Fruit fly (Drosophila melanogaster) whole organism, adult: ENCODE data around the gene CG17819.

Experiments used
- CG11617 ChIP-seq: fragments of 200-800 bp; sonication (Bioruptor generic); optimal IDR thresholded peaks from 2 replicates; lab custom pipeline; 2017; ENCODE audit warnings: mild to moderate bottlenecking, missing biosample characterization, missing genetic modification reagents, missing genetic modification characterization
- CG12768 ChIP-seq: fragments of 200-800 bp; sonication (Bioruptor generic); optimal IDR thresholded peaks from 2 replicates; lab custom pipeline; 2017; ENCODE audit warnings: missing biosample characterization, missing genetic modification characterization, mild to moderate bottlenecking, moderate library complexity, missing genetic modification reagents
- CG14711 ChIP-seq: fragments of 200-800 bp; sonication (Bioruptor generic); optimal IDR thresholded peaks from 2 replicates; lab custom pipeline; 2018; ENCODE audit warnings: missing biosample characterization, mild to moderate bottlenecking, missing genetic modification characterization, moderate library complexity
- CG1620 ChIP-seq: fragments of 200-800 bp; sonication (Bioruptor generic); optimal IDR thresholded peaks from 2 replicates; lab custom pipeline; 2016; ENCODE audit warnings: missing biosample characterization, missing genetic modification characterization
- CG33017 ChIP-seq: fragments of 200-800 bp; sonication (Bioruptor generic); optimal IDR thresholded peaks from 2 replicates; lab custom pipeline; 2018; ENCODE audit warnings: missing biosample characterization, mild to moderate bottlenecking, missing genetic modification characterization, moderate library complexity
- CG5204 ChIP-seq: fragments of 200-800 bp; sonication (Bioruptor generic); optimal IDR thresholded peaks from 2 replicates; lab custom pipeline; 2016; ENCODE audit warnings: missing biosample characterization, missing genetic modification characterization
- CG7045 ChIP-seq: fragments of 200-800 bp; sonication (Bioruptor generic); optimal IDR thresholded peaks from 2 replicates; lab custom pipeline; 2017; ENCODE audit warnings: missing biosample characterization, mild to moderate bottlenecking, missing genetic modification characterization
- CG7101 ChIP-seq: fragments of 200-800 bp; sonication (Bioruptor generic); optimal IDR thresholded peaks from 2 replicates; lab custom pipeline; 2018; ENCODE audit warnings: missing biosample characterization, mild to moderate bottlenecking, missing genetic modification characterization, moderate library complexity
- Clk ChIP-seq: fragments of 200-800 bp; sonication (Bioruptor generic); optimal IDR thresholded peaks from 2 replicates; lab custom pipeline; 2017; ENCODE audit warnings: missing biosample characterization, missing genetic modification characterization
- Crg-1 ChIP-seq: fragments of 200-800 bp; sonication (Bioruptor generic); optimal IDR thresholded peaks from 2 replicates; lab custom pipeline; 2016; ENCODE audit warnings: missing biosample characterization, missing genetic modification characterization
- Hr96 ChIP-seq: fragments of 200-800 bp; sonication (Bioruptor generic); optimal IDR thresholded peaks from 2 replicates; lab custom pipeline; 2016; ENCODE audit warnings: missing biosample characterization, missing genetic modification characterization
- Mnt ChIP-seq: fragments of 200-800 bp; sonication (Bioruptor generic); optimal IDR thresholded peaks from 2 replicates; lab custom pipeline; 2016; ENCODE audit warnings: missing biosample characterization, mild to moderate bottlenecking, missing genetic modification characterization
- bab1 ChIP-seq: fragments of 200-800 bp; sonication (Bioruptor generic); optimal IDR thresholded peaks from 3 replicates; lab custom pipeline; 2019; ENCODE audit warnings: missing biosample characterization, mild to moderate bottlenecking, missing genetic modification characterization, moderate library complexity
- cic ChIP-seq: fragments of 200-800 bp; sonication (Bioruptor generic); optimal IDR thresholded peaks from 2 replicates; lab custom pipeline; 2017; ENCODE audit warnings: missing biosample characterization, mild to moderate bottlenecking, missing genetic modification characterization, moderate library complexity
- cnc ChIP-seq, 2 experiments: fragments of >200 bp; optimal IDR thresholded peaks; 2 replicates each; lab custom pipeline; 2017
- kay ChIP-seq: fragments of 200-800 bp; sonication (Bioruptor generic); peaks from one replicate; lab custom pipeline; 2016; ENCODE audit warnings: missing biosample characterization, missing genetic modification characterization, borderline replicate concordance
- ovo ChIP-seq: fragments of 200-800 bp; sonication (Bioruptor generic); optimal IDR thresholded peaks from 2 replicates; lab custom pipeline; 2016; ENCODE audit warnings: missing biosample characterization, missing genetic modification characterization
- pad ChIP-seq: fragments of 200-800 bp; sonication (Bioruptor generic); optimal IDR thresholded peaks from 3 replicates; lab custom pipeline; 2017; ENCODE audit warnings: missing biosample characterization, missing genetic modification characterization, mild to moderate bottlenecking, moderate library complexity, missing genetic modification reagents
- tj ChIP-seq: fragments of 200-800 bp; sonication (Bioruptor generic); optimal IDR thresholded peaks from 3 replicates; lab custom pipeline; 2017; ENCODE audit warnings: missing biosample characterization, mild to moderate bottlenecking, missing genetic modification characterization, moderate library complexity
- toe ChIP-seq: fragments of 200-800 bp; sonication (Bioruptor generic); optimal IDR thresholded peaks from 2 replicates; lab custom pipeline; 2016; ENCODE audit warnings: missing biosample characterization, missing genetic modification characterization

Gene CG17819

DNA sequence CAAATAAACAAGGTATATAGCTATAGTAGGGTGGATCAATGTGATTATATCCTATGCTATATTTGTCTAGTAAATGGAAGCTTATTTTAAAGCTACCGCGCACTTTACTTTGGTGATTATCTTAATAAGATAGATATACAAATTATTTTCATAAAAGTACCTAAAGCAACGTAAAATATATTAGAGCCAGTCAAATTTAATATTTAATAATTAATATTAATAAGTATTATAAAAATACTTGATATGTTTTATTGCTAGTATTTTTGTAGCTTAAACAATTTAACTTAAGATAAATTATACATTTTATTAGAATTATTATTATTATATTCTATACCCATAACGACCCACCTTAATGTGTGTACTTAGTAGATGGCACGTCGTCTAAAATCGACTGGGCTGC is 45.7 kb downstream of the CG17819 start:
- peak; percentile 73 for TF ChIP-seq CG7101 (tag; lab: Kevin White, UChicago)
- no peak for TF ChIP-seq Hr96 (GFP tag; lab: Kevin White, UChicago)
- peak; percentile 76 for TF ChIP-seq CG11617 (GFP tag; lab: Kevin White, UChicago)
- TF ChIP-seq cnc (optimal IDR thresholded peaks at IDR 0.05; lab: Kevin White, UChicago) = no peak
- no peak for TF ChIP-seq kay (GFP tag; lab: Kevin White, UChicago)
- no peak for TF ChIP-seq CG1620
- peak; percentile 17 for TF ChIP-seq CG7045 (GFP tag; lab: Kevin White, UChicago)
- TF ChIP-seq Crg-1 (GFP tag; lab: Kevin White, UChicago) = no peak
- TF ChIP-seq CG14711 = peak; percentile 68
- TF ChIP-seq ovo (GFP tag; lab: Kevin White, UChicago) = peak; percentile 46
- TF ChIP-seq pad (GFP tag; lab: Kevin White, UChicago) = peak; percentile 9
- no peak for TF ChIP-seq Clk (GFP tag; lab: Kevin White, UChicago)
- no peak for TF ChIP-seq CG5204
- TF ChIP-seq toe = no peak
- no peak for TF ChIP-seq CG12768 (GFP tag; lab: Kevin White, UChicago)
- peak; percentile 49 for TF ChIP-seq CG33017 (tag; lab: Kevin White, UChicago)
- no peak for TF ChIP-seq Mnt (GFP tag; lab: Kevin White, UChicago)
- peak; percentile 12 for TF ChIP-seq tj (GFP tag; lab: Kevin White, UChicago)
- TF ChIP-seq bab1 = peak; percentile 94
- TF ChIP-seq cic (GFP tag; lab: Kevin White, UChicago) = no peak

- no peak for TF ChIP-seq CG11617 (GFP tag; lab: Kevin White, UChicago)
- no peak for TF ChIP-seq ovo (GFP tag; lab: Kevin White, UChicago)
- TF ChIP-seq toe = no peak
- TF ChIP-seq Clk (GFP tag; lab: Kevin White, UChicago) = no peak
- no peak for TF ChIP-seq Mnt (GFP tag; lab: Kevin White, UChicago)
- TF ChIP-seq CG7045 (GFP tag; lab: Kevin White, UChicago) = no peak
- no peak for TF ChIP-seq CG5204
- TF ChIP-seq CG33017 (tag; lab: Kevin White, UChicago) = no peak
- no peak for TF ChIP-seq CG1620
- TF ChIP-seq CG7101 (tag; lab: Kevin White, UChicago) = no peak
These were observed 46.8 kb downstream of the CG17819 start for dm6 chr3R:21838505-21838956.

DNA sequence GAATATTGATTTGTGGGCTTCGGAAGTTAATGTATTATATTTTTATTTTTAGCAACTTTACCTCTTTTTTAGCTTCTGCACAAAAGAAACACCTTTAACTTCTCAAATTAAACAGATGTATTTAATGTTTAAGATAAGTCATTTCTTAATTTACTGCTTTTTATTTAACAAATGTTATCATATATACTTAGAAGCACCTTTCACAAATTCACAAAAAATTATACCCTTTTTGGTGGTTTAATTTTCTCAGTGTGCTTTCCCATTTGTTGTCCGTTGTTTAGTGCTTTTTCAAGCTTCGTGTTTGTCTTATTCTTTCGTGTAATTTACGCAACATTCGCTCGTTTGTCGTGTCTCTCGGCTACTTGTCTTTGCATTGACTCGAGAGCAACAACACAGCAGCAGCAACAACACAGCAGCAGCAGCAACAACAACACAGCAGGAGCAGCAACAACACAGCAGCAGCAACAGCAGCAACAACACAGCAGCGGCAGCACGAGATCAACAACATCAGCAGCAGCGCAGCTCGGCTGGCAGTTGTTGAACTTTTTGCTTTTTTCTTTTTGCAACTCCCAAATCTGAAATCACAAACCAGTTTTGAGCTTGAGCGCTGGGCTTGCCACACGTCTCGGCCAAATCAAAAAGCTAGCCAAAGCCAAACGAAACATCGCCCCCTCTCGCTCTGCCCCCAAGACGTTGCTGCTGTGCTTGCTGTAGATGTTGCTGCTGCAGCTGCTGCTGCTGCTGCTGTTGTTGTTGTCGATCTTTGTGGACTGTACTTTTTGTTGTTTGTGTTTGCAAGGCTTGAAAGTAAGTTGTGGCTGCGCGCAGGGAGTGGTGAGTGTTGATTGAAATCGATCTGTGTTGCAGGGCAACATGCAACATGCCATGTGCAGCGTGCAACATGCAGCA is 48.0 kb downstream of the CG17819 start:
- TF ChIP-seq CG1620 (no peak), tj (GFP tag; lab: Kevin White, UChicago) (no peak), CG7045 (GFP tag; lab: Kevin White, UChicago) (no peak), bab1 (no peak), ovo (GFP tag; lab: Kevin White, UChicago) (no peak), CG33017 (tag; lab: Kevin White, UChicago) (no peak), CG14711 (no peak), cnc (optimal IDR thresholded peaks at IDR 0.05; lab: Kevin White, UChicago) (no peak), pad (GFP tag; lab: Kevin White, UChicago) (no peak), Clk (GFP tag; lab: Kevin White, UChicago) (no peak), CG7101 (tag; lab: Kevin White, UChicago) (no peak)

dm6 chr3R:21836614-21837013 is 48.7 kb downstream of the CG17819 start:
- TF ChIP-seq CG1620 = no peak
- no peak for TF ChIP-seq CG11617 (GFP tag; lab: Kevin White, UChicago)
- TF ChIP-seq CG33017 (tag; lab: Kevin White, UChicago) = no peak
- TF ChIP-seq Mnt (GFP tag; lab: Kevin White, UChicago) = no peak
- no peak for TF ChIP-seq bab1
- no peak for TF ChIP-seq cic (GFP tag; lab: Kevin White, UChicago)
- no peak for TF ChIP-seq ovo (GFP tag; lab: Kevin White, UChicago)
- TF ChIP-seq pad (GFP tag; lab: Kevin White, UChicago) = no peak
- TF ChIP-seq CG12768 (GFP tag; lab: Kevin White, UChicago) = no peak
- TF ChIP-seq toe = no peak

dm6 chr3R:21836201-21836504 is 49.2 kb downstream of the CG17819 start:
- no peak for TF ChIP-seq tj (GFP tag; lab: Kevin White, UChicago)
- no peak for TF ChIP-seq CG7101 (tag; lab: Kevin White, UChicago)
- no peak for TF ChIP-seq cic (GFP tag; lab: Kevin White, UChicago)
- no peak for TF ChIP-seq CG7045 (GFP tag; lab: Kevin White, UChicago)
- no peak for TF ChIP-seq CG5204
- no peak for TF ChIP-seq pad (GFP tag; lab: Kevin White, UChicago)
- no peak for TF ChIP-seq toe
- no peak for TF ChIP-seq CG33017 (tag; lab: Kevin White, UChicago)
- TF ChIP-seq Mnt (GFP tag; lab: Kevin White, UChicago) = no peak
- TF ChIP-seq CG12768 (GFP tag; lab: Kevin White, UChicago) = no peak
- no peak for TF ChIP-seq CG1620
- no peak for TF ChIP-seq ovo (GFP tag; lab: Kevin White, UChicago)
